Fruit fly (Drosophila melanogaster) whole organism, wandering third instar larva: ENCODE data around the gene CG14933.

Source experiments
- Abd-B ChIP-seq: fragments of >200 bp; optimal IDR thresholded peaks from 2 replicates; lab custom pipeline; 2017; ENCODE audit warnings: missing biosample characterization, missing genetic modification characterization
- CG32264 ChIP-seq: fragments of 200-800 bp; sonication (Bioruptor generic); optimal IDR thresholded peaks from 2 replicates; lab custom pipeline; 2016; ENCODE audit warnings: missing biosample characterization, missing genetic modification characterization
- Dfd ChIP-seq: fragments of >200 bp; optimal IDR thresholded peaks from 2 replicates; lab custom pipeline; 2017; ENCODE audit warnings: missing biosample characterization, missing genetic modification characterization
- HLH106 ChIP-seq: fragments of 200-800 bp; optimal IDR thresholded peaks from 3 replicates; lab custom pipeline; 2019; ENCODE audit warnings: missing biosample characterization, mild to moderate bottlenecking, missing genetic modification characterization, moderate library complexity
- Hr83 ChIP-seq: fragments of 200-300 bp; sonication (Bioruptor generic); optimal IDR thresholded peaks from 2 replicates; lab custom pipeline; 2016; ENCODE audit warnings: missing biosample characterization, mild to moderate bottlenecking, missing genetic modification characterization, moderate library complexity; ENCODE audit not compliant: poor library complexity, severe bottlenecking
- Jra ChIP-seq: sonication (Bioruptor generic); optimal IDR thresholded peaks from 2 replicates; lab custom pipeline; 2016; ENCODE audit warnings: missing biosample characterization, missing genetic modification characterization
- Mio ChIP-seq: sonication (Bioruptor generic); optimal IDR thresholded peaks from 2 replicates; lab custom pipeline; 2016; ENCODE audit warnings: missing biosample characterization, missing genetic modification characterization
- Myc ChIP-seq: fragments of >200 bp; optimal IDR thresholded peaks from 2 replicates; lab custom pipeline; 2017
- N ChIP-seq: fragments of >200 bp; optimal IDR thresholded peaks from 2 replicates; lab custom pipeline; 2018; ENCODE audit warnings: missing biosample characterization, missing external identifiers, missing genetic modification characterization
- OdsH ChIP-seq: fragments of 200-800 bp; sonication (Bioruptor generic); optimal IDR thresholded peaks from 2 replicates; lab custom pipeline; 2016; ENCODE audit warnings: missing biosample characterization, mild to moderate bottlenecking, missing genetic modification characterization
- Rel ChIP-seq, 2 experiments: fragments of 200-800 bp; sonication (Bioruptor generic) in 1 of 2; optimal IDR thresholded peaks; 2 replicates in 1 of 2; 3 replicates in 1 of 2; lab custom pipeline; 2016 to 2019; ENCODE audit warnings: mild to moderate bottlenecking in 2 of 2, missing biosample characterization in 2 of 2, missing genetic modification characterization in 2 of 2, moderate library complexity in 1 of 2
- Sp1 ChIP-seq: fragments of 200-800 bp; sonication (Bioruptor generic); optimal IDR thresholded peaks from 3 replicates; lab custom pipeline; 2019; ENCODE audit warnings: missing biosample characterization, mild to moderate bottlenecking, missing genetic modification characterization, moderate library complexity
- br ChIP-seq: fragments of 200-800 bp; sonication (Bioruptor generic); optimal IDR thresholded peaks from 2 replicates; lab custom pipeline; 2016; ENCODE audit warnings: missing biosample characterization, missing genetic modification characterization
- dl ChIP-seq, 2 experiments: fragments of 175-275, 200-275 bp in 1 of 2; fragments of 200-275 bp in 1 of 2; sonication (Bioruptor generic); optimal IDR thresholded peaks; lab custom pipeline; 2018; ENCODE audit warnings: mild to moderate bottlenecking in 2 of 2, missing biosample characterization in 2 of 2, missing genetic modification characterization in 2 of 2, moderate library complexity in 2 of 2; ENCODE audit not compliant: partially characterized antibody in 2 of 2, insufficient read depth in 1 of 2
- dmrt93B ChIP-seq: fragments of 200-800 bp; sonication (Bioruptor generic); optimal IDR thresholded peaks from 2 replicates; lab custom pipeline; 2018; ENCODE audit warnings: missing biosample characterization, mild to moderate bottlenecking, missing genetic modification characterization
- ey ChIP-seq: fragments of 200-800 bp; sonication (Bioruptor generic); optimal IDR thresholded peaks from 2 replicates; lab custom pipeline; 2016; ENCODE audit warnings: missing biosample characterization, missing genetic modification characterization
- foxo ChIP-seq, 2 experiments: fragments of 200-800 bp; sonication (Bioruptor generic); optimal IDR thresholded peaks; 2 replicates in 1 of 2; 3 replicates in 1 of 2; lab custom pipeline; 2016 to 2017; ENCODE audit warnings: missing biosample characterization in 2 of 2, missing genetic modification characterization in 2 of 2
- fru ChIP-seq: fragments of 200-800 bp; sonication (Bioruptor generic); optimal IDR thresholded peaks from 3 replicates; lab custom pipeline; 2016; ENCODE audit warnings: missing biosample characterization, mild to moderate bottlenecking, missing genetic modification characterization
- h ChIP-seq: fragments of 200-800 bp; sonication (Bioruptor generic); optimal IDR thresholded peaks from 3 replicates; lab custom pipeline; 2016; ENCODE audit warnings: missing biosample characterization, mild to moderate bottlenecking, missing genetic modification characterization
- psq ChIP-seq: fragments of 200-800 bp; sonication (Bioruptor generic); optimal IDR thresholded peaks from 3 replicates; lab custom pipeline; 2017; ENCODE audit warnings: missing biosample characterization, mild to moderate bottlenecking, missing genetic modification characterization, moderate library complexity
- rgr ChIP-seq: fragments of 200-800 bp; sonication (Bioruptor generic); optimal IDR thresholded peaks from 3 replicates; lab custom pipeline; 2016; ENCODE audit warnings: missing biosample characterization, mild to moderate bottlenecking, missing genetic modification characterization
- woc ChIP-seq: sonication (Bioruptor generic); optimal IDR thresholded peaks from 2 replicates; lab custom pipeline; 2016; ENCODE audit warnings: missing biosample characterization, mild to moderate bottlenecking, missing genetic modification characterization

CG14933 gene

dm6 chr2L:11842291-11843187 lies at the start of gene CG14933, which contains the start of the genes CG44008, CG46426 and CG42486:
Gene CG14933 (plus strand): TSS chr2L:11842828.
Gene CG44008 (minus strand): TSS chr2L:11842445.
Gene CG46426 (plus strand): TSS chr2L:11842828.
Gene CG42486 (plus strand): TSS chr2L:11843137.
- TF ChIP-seq CG32264, result no peak
- no peak for TF ChIP-seq Rel (GFP tag; optimal IDR thresholded peaks at IDR 0.05; lab: Kevin White, UChicago)
- peak; percentile 97 for TF ChIP-seq Rel (tag; optimal IDR thresholded peaks at IDR 0.05; lab: Kevin White, UChicago)
- no peak for TF ChIP-seq br (GFP tag; lab: Kevin White, UChicago)
- no peak for TF ChIP-seq Abd-B (GFP tag; lab: Kevin White, UChicago)
- TF ChIP-seq ey (GFP tag; lab: Kevin White, UChicago), result no peak
- no peak for TF ChIP-seq Mio (GFP tag; lab: Kevin White, UChicago)
- TF ChIP-seq dl (GFP tag; optimal IDR thresholded peaks at IDR 0.05; lab: Kevin White, UChicago; ENCODE audit: insufficient read depth in 1 of 2, partially characterized antibody in 2 of 2), result peak; percentile 85 to 94
- TF ChIP-seq dmrt93B (GFP tag; lab: Kevin White, UChicago), result no peak
- TF ChIP-seq, all 38 proteins: peak for 2

dm6 chr2L:11793986-11794385 lies 48.6 kb upstream of the CG14933 start, which contains the start of gene CG14937:
Gene CG14937 (minus strand): TSS chr2L:11794086.
- TF ChIP-seq Myc (lab: Kevin White, UChicago) (no peak), dl (GFP tag; optimal IDR thresholded peaks at IDR 0.05; lab: Kevin White, UChicago; ENCODE audit: insufficient read depth in 1 of 2, partially characterized antibody in 2 of 2) (no peak), h (GFP tag; lab: Kevin White, UChicago) (no peak)

dm6 chr2L:11797127-11797526 lies 45.5 kb upstream of the CG14933 start:
- TF ChIP-seq Dfd (GFP tag; lab: Kevin White, UChicago) (peak; percentile 95), Hr83 (no peak), ey (GFP tag; lab: Kevin White, UChicago) (no peak), fru (GFP tag; lab: Kevin White, UChicago) (no peak), Sp1 (GFP tag; lab: Kevin White, UChicago) (no peak), Abd-B (GFP tag; lab: Kevin White, UChicago) (no peak), Rel (GFP tag; optimal IDR thresholded peaks at IDR 0.05; lab: Kevin White, UChicago) (no peak), Rel (tag; optimal IDR thresholded peaks at IDR 0.05; lab: Kevin White, UChicago) (no peak), dl (GFP tag; optimal IDR thresholded peaks at IDR 0.05; lab: Kevin White, UChicago; ENCODE audit: insufficient read depth in 1 of 2, partially characterized antibody in 2 of 2) (no peak)
- TF ChIP-seq, all 38 proteins: peak for 1

dm6 chr2L:11804228-11805044 lies 38.2 kb upstream of the CG14933 start:
- TF ChIP-seq Dfd (GFP tag; lab: Kevin White, UChicago), result peak; percentile 16
- no peak for TF ChIP-seq Hr83
- TF ChIP-seq psq (GFP tag; lab: Kevin White, UChicago), result peak; percentile 70
- TF ChIP-seq, all 38 proteins: peak for 2

dm6 chr2L:11806022-11806700 lies 36.5 kb upstream of the CG14933 start:
- TF ChIP-seq Mio (GFP tag; lab: Kevin White, UChicago) (no peak), OdsH (peak; percentile 1), h (GFP tag; lab: Kevin White, UChicago) (no peak), Hr83 (peak; percentile 30), rgr (GFP tag; lab: Kevin White, UChicago) (peak; percentile 18), CG32264 (no peak), dl (GFP tag; optimal IDR thresholded peaks at IDR 0.05; lab: Kevin White, UChicago; ENCODE audit: insufficient read depth in 1 of 2, partially characterized antibody in 2 of 2) (no peak), N (GFP tag; lab: Kevin White, UChicago) (peak; percentile 27), Myc (lab: Kevin White, UChicago) (no peak), foxo (GFP tag; optimal IDR thresholded peaks at IDR 0.05; lab: Kevin White, UChicago) (peak in 1 of 2 experiments; percentile 9), Sp1 (GFP tag; lab: Kevin White, UChicago) (peak; percentile 1), Jra (GFP tag; lab: Kevin White, UChicago) (no peak), Rel (GFP tag; optimal IDR thresholded peaks at IDR 0.05; lab: Kevin White, UChicago) (no peak), Rel (tag; optimal IDR thresholded peaks at IDR 0.05; lab: Kevin White, UChicago) (peak; percentile 42), woc (GFP tag; lab: Kevin White, UChicago) (peak; percentile 1), HLH106 (tag; lab: Kevin White, UChicago) (peak; percentile 33)
